Fruit fly (Drosophila melanogaster): Measurements from ENCODE around the gene sta.

The sta gene

dm6 chrX:1512753-1513226 lies 29.6 kb upstream of the sta start, which contains the start of gene CG14795 (continued):
- no peak for TF ChIP-seq CG8290 (GFP tag; optimal IDR thresholded peaks at IDR 0.05)
- peak in 1 of 2 experiments; percentile 81 for TF ChIP-seq CG8290 (tag; optimal IDR thresholded peaks at IDR 0.05)
- no peak for TF ChIP-seq CG6175 (GFP tag; IDR thresholded peaks at IDR 0.05)
- peak; percentile 49 for TF ChIP-seq Xbp1 (GFP tag; optimal IDR thresholded peaks at IDR 0.05)
- no peak for TF ChIP-seq CG5245 (GFP tag; optimal IDR thresholded peaks at IDR 0.05)
- no peak for TF ChIP-seq CG18599 (GFP tag; optimal IDR thresholded peaks at IDR 0.05)
- peak; percentile 20 for TF ChIP-seq scrt (GFP tag; optimal IDR thresholded peaks at IDR 0.05)
- no peak for TF ChIP-seq CG4820 (GFP tag; optimal IDR thresholded peaks at IDR 0.05)
- peak; percentile 69; the same call in 2 of the 3 replicates for TF ChIP-seq CG11560 (tag; IDR thresholded peaks at IDR 0.05)
- TF ChIP-seq CG9609 (GFP tag; optimal IDR thresholded peaks at IDR 0.05) = peak; percentile 44
- TF ChIP-seq pho (GFP tag; optimal IDR thresholded peaks at IDR 0.05) = peak; percentile 53
- TF ChIP-seq ftz-f1 (GFP tag; optimal IDR thresholded peaks at IDR 0.05) = peak; percentile 36
- peak; percentile 88 for TF ChIP-seq chinmo (GFP tag; IDR thresholded peaks at IDR 0.05; ENCODE audit: partially characterized antibody)
- peak; percentile 80 for TF ChIP-seq CG33213 (GFP tag; optimal IDR thresholded peaks at IDR 0.05)
- no peak for TF ChIP-seq Rx (GFP tag; IDR thresholded peaks at IDR 0.05)
- no peak for TF ChIP-seq Usf (GFP tag; optimal IDR thresholded peaks at IDR 0.05)
- TF ChIP-seq Max (GFP tag; optimal IDR thresholded peaks at IDR 0.05) = peak; percentile 30
- TF ChIP-seq CG9876 (GFP tag; optimal IDR thresholded peaks at IDR 0.05) = peak; percentile 52
- TF ChIP-seq Sin3A (optimal IDR thresholded peaks at IDR 0.05) = peak; percentile 75
- peak; percentile 6 for TF ChIP-seq CG7839 (tag; optimal IDR thresholded peaks at IDR 0.05)
- no peak for TF ChIP-seq pfk (GFP tag; optimal IDR thresholded peaks at IDR 0.05)
- TF ChIP-seq CG11504 (tag; optimal IDR thresholded peaks at IDR 0.05) = peak; percentile 37
- TF ChIP-seq CG7271 (tag; optimal IDR thresholded peaks at IDR 0.05) = no peak
- TF ChIP-seq CG4854 (GFP tag; optimal IDR thresholded peaks at IDR 0.05) = no peak
- peak; percentile 48; the same call in 1 of the 2 replicates for TF ChIP-seq cas (GFP tag; IDR thresholded peaks at IDR 0.05)
- TF ChIP-seq CG6765 (GFP tag; optimal IDR thresholded peaks at IDR 0.05) = no peak
- TF ChIP-seq vnd (GFP tag; IDR thresholded peaks at IDR 0.05; ENCODE audit: partially characterized antibody) = peak; percentile 87
- no peak for TF ChIP-seq CG43689 (GFP tag; IDR thresholded peaks at IDR 0.05)
- TF ChIP-seq Aef1 (GFP tag; IDR thresholded peaks at IDR 0.05) = no peak
- TF ChIP-seq CG15696 (tag; optimal IDR thresholded peaks at IDR 0.05) = no peak
- peak in 1 of 3 experiments; percentile 20 for TF ChIP-seq lola (GFP tag; optimal IDR thresholded peaks at IDR 0.05)
- peak; percentile 63 for TF ChIP-seq sug (tag; optimal IDR thresholded peaks at IDR 0.05)
- no peak for TF ChIP-seq CG34376 (GFP tag; optimal IDR thresholded peaks at IDR 0.05)
- no peak for TF ChIP-seq pnt (GFP tag; optimal IDR thresholded peaks at IDR 0.05)
- TF ChIP-seq CG16813 (GFP tag; IDR thresholded peaks at IDR 0.05; ENCODE audit: partially characterized antibody) = peak; percentile 96
- peak; percentile 93 for TF ChIP-seq Dll (GFP tag; IDR thresholded peaks at IDR 0.05; ENCODE audit: partially characterized antibody)
- peak; percentile 61 for TF ChIP-seq jumu (GFP tag; optimal IDR thresholded peaks at IDR 0.05)
- TF ChIP-seq danr (GFP tag; IDR thresholded peaks at IDR 0.05) = no peak
- TF ChIP-seq CrebB (tag; optimal IDR thresholded peaks at IDR 0.05) = peak; percentile 50
- peak; percentile 66 for TF ChIP-seq CTCF (GFP tag; optimal IDR thresholded peaks at IDR 0.05)
- TF ChIP-seq grau (tag; optimal IDR thresholded peaks at IDR 0.05) = peak; percentile 27
- TF ChIP-seq sima (GFP tag; optimal IDR thresholded peaks at IDR 0.05) = no peak
- peak; percentile 81 for TF ChIP-seq stwl (tag; optimal IDR thresholded peaks at IDR 0.05)
- no peak for TF ChIP-seq tup (GFP tag; optimal IDR thresholded peaks at IDR 0.05)
- no peak for TF ChIP-seq CG14014 (GFP tag; IDR thresholded peaks at IDR 0.05)
- TF ChIP-seq Nf-YB (GFP tag; optimal IDR thresholded peaks at IDR 0.05) = peak; percentile 4
- TF ChIP-seq CG18476 (GFP tag; optimal IDR thresholded peaks at IDR 0.05) = no peak
- TF ChIP-seq CG3838 (GFP tag; optimal IDR thresholded peaks at IDR 0.05) = no peak
- no peak for TF ChIP-seq Oli (tag; optimal IDR thresholded peaks at IDR 0.05)
- TF ChIP-seq HLH4C (GFP tag; IDR thresholded peaks at IDR 0.05; ENCODE audit: partially characterized antibody) = peak; percentile 97
- TF ChIP-seq CG17359 (tag; optimal IDR thresholded peaks at IDR 0.05) = peak; percentile 29
